Worm (Caenorhabditis elegans): Measurements from ENCODE around the gene F39G3.3.

The F39G3.3 gene

DNA sequence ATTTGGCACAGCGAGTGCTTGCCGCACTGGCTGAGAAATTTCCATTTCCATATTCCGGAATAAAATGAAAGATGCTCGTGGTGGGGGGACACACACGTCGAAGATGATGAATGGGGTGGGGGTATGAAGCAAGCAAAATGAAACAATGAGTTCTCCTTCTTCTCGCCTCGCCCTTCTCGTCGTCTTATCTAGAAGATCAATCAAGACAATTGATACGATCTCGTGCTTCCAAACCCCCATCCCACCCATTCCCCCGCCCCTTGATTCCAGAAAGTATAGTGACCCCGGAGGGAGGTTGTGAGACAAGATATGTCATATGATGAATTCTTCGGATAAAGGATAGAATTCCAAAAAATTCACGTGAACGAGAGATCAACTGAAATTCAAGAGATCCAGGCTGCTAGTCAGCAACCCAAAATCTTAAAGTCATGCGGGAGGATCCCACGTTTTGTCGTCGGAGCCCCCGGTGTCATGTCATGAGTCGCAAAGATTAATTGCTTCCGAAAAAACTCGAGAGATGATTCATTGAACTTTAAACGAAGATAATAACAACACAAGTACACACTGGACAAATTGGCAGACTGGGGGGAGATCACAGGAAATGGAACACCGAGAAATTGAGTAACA, 37.1 kb upstream of the F39G3.3 start (continued):
- TF ChIP-seq unc-130 (tag; optimal IDR thresholded peaks at IDR 0.05) (no peak), blmp-1 (tag; optimal IDR thresholded peaks at IDR 0.05) (peak; percentile 16), tlp-1 (tag; optimal IDR thresholded peaks at IDR 0.05) (no peak), fkh-4 (tag; optimal IDR thresholded peaks at IDR 0.05; ENCODE audit: borderline replicate concordance) (no peak), egl-27 (tag; optimal IDR thresholded peaks at IDR 0.05) (no peak), ceh-8 (GFP tag; optimal IDR thresholded peaks at IDR 0.05) (no peak), fkh-8 (tag; optimal IDR thresholded peaks at IDR 0.05) (no peak), lir-3 (tag; optimal IDR thresholded peaks at IDR 0.05; ENCODE audit: poor library complexity) (peak; percentile 57), grh-1 (GFP tag; IDR thresholded peaks at IDR 0.05) (no peak), pax-3 (tag; optimal IDR thresholded peaks at IDR 0.05) (no peak), nhr-85 (tag) (peak; percentile 66), lin-14 (GFP tag; optimal IDR thresholded peaks at IDR 0.05) (peak; percentile 56), nhr-71 (tag; optimal IDR thresholded peaks at IDR 0.05) (peak; percentile 65), ceh-63 (GFP tag; optimal IDR thresholded peaks at IDR 0.05) (no peak), ets-5 (GFP tag; IDR thresholded peaks at IDR 0.05) (no peak), vab-15 (tag; optimal IDR thresholded peaks at IDR 0.05) (peak; percentile 68), C34B4.2 (tag; optimal IDR thresholded peaks at IDR 0.05) (no peak), lin-39 (tag; optimal IDR thresholded peaks at IDR 0.05) (peak; percentile 27), nhr-11 (tag; optimal IDR thresholded peaks at IDR 0.05) (peak; percentile 55), zip-4 (GFP tag; optimal IDR thresholded peaks at IDR 0.05) (no peak), Y116A8C.19 (tag; optimal IDR thresholded peaks at IDR 0.05; ENCODE audit: borderline replicate concordance) (no peak), efl-3 (GFP tag; optimal IDR thresholded peaks at IDR 0.05) (no peak), isw-1 (GFP tag; IDR thresholded peaks at IDR 0.05) (no peak), rnt-1 (tag; optimal IDR thresholded peaks at IDR 0.05) (peak; percentile 15), unc-62 (GFP tag; optimal IDR thresholded peaks at IDR 0.05) (no peak), sox-4 (tag; optimal IDR thresholded peaks at IDR 0.05) (no peak), mdl-1 (tag; optimal IDR thresholded peaks at IDR 0.05) (peak in 1 of 2 experiments; percentile 23)

DNA sequence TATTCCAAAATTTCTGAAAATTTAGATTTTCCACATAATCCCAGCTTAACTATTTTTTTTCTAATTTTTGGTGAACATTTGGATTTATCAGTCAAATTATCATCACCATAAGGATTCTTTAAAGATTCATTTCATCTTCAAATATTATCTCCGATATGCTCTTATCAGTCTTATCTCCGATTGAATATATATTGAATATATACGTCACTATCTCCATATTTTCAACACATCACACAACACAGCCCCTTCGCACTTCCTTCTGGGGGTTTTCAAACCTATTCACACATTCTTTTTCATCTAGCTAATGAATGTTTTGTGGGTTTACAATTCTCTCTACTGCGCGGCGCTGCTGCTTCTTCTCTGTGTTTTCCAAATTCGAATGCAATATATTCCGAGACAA, 33.0 kb upstream of the F39G3.3 start:
- peak in 1 of 6 experiments; percentile 27 for TF ChIP-seq elt-3 (tag; optimal IDR thresholded peaks at IDR 0.05)
- TF ChIP-seq blmp-1 (tag; optimal IDR thresholded peaks at IDR 0.05) = peak; percentile 36
- no peak for TF ChIP-seq mdl-1 (tag; optimal IDR thresholded peaks at IDR 0.05)

DNA sequence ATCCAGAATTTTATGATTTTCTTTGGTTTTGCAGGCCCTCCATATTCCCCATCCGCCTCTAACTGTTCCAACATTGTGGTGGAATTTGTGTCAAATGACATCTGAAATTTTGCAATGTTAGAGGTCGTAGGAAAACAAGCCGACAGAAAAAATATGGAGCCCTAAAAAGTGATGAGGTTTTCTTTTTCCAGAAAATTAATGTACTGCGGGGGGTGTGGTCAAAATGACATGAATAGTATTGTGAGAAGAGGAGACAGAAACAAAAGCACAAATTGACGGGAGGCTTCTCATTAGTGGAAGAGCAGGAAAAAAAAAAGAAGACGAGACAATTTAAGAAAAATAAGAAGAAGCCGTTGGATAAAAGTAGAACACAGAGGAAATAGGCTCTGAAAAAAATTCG, 31.5 kb upstream of the F39G3.3 start, which contains the start of gene ZC266.1:
TSS of gene ZC266.1 (minus strand) at position 101 of the 400 bp plus-strand sequence.
- TF ChIP-seq efl-1 (optimal IDR thresholded peaks at IDR 0.05) (no peak), efl-1 (GFP tag; optimal IDR thresholded peaks at IDR 0.05 in 1 of 2) (peak in 1 of 2 experiments; percentile 11), nhr-237 (tag; optimal IDR thresholded peaks at IDR 0.05) (no peak), hlh-17 (GFP tag; optimal IDR thresholded peaks at IDR 0.05; ENCODE audit: borderline replicate concordance) (no peak), ceh-90 (tag; optimal IDR thresholded peaks at IDR 0.05) (no peak), tbx-2 (tag; optimal IDR thresholded peaks at IDR 0.05) (no peak), efl-3 (GFP tag; optimal IDR thresholded peaks at IDR 0.05) (no peak)

DNA sequence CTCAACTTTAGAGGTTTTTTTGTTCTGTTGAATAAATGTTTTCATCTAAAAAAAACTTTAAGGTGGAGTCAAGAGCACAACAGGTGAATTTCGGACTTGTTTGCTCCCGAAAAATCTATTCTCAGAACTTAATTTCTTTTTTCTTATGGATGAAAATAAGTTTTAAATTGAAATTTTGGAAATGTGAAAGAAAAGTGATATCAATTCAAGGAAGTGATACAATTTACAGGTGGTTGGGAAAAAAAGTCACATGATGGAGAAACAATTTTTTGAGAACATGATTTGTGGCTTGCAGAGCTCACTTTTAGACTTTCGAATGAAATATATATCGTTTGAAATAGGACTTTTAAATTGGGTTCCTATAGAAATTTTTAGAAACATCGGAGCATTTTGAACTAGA, 24.1 kb upstream of the F39G3.3 start:
- peak; percentile 96 for TF ChIP-seq hlh-4 (tag; optimal IDR thresholded peaks at IDR 0.05)
- peak; percentile 2 for TF ChIP-seq nhr-47 (tag; optimal IDR thresholded peaks at IDR 0.05)
- TF ChIP-seq ztf-11 (tag; optimal IDR thresholded peaks at IDR 0.05) = no peak
